Fruit fly (Drosophila melanogaster) whole organism, embryonic: ENCODE measurements around the gene amn.
A peak's percentile ranks its signal among the peaks of the same experiment; 100 is the strongest.

Experiments
- Ada2b ChIP-seq: fragments of 200-800 bp; sonication (Bioruptor generic); IDR thresholded peaks from 2 replicates; pipeline ENCODE4 v1.3.6; 2022; ENCODE audit warnings: missing biosample characterization, missing genetic modification characterization
- CG10462 ChIP-seq: fragments of 200-800 bp; sonication (Bioruptor generic); optimal IDR thresholded peaks from 2 replicates; lab custom pipeline; 2016; ENCODE audit warnings: missing biosample characterization, missing genetic modification characterization
- CG11560 ChIP-seq: fragments of 200-800 bp; sonication (Bioruptor generic); IDR thresholded peaks from 3 replicates; pipeline ENCODE4 v1.3.6; 2022; ENCODE audit warnings: missing biosample characterization, missing genetic modification characterization
- CG12155 ChIP-seq: fragments of 200-800 bp; sonication (Bioruptor generic); optimal IDR thresholded peaks from 3 replicates; lab custom pipeline; 2016; ENCODE audit warnings: missing biosample characterization, missing genetic modification characterization
- CG12299 ChIP-seq: fragments of 200-800 bp; sonication (Bioruptor generic); optimal IDR thresholded peaks from 2 replicates; lab custom pipeline; 2018; ENCODE audit warnings: missing biosample characterization, mild to moderate bottlenecking, missing genetic modification characterization
- CG1233 ChIP-seq: fragments of 200-800 bp; sonication (Bioruptor generic); optimal IDR thresholded peaks from 4 replicates; lab custom pipeline; 2018; ENCODE audit warnings: missing biosample characterization, mild to moderate bottlenecking, missing genetic modification characterization
- CG13287 ChIP-seq: fragments of 200-800 bp; sonication (Bioruptor generic); IDR thresholded peaks from 2 replicates; pipeline ENCODE4 v1.3.6; 2022; ENCODE audit warnings: missing biosample characterization, missing genetic modification characterization; ENCODE audit not compliant: partially characterized antibody
- CG16815 ChIP-seq: fragments of 200-800 bp; sonication (Bioruptor generic); optimal IDR thresholded peaks from 3 replicates; lab custom pipeline; 2017; ENCODE audit warnings: missing biosample characterization, mild to moderate bottlenecking, missing genetic modification characterization
- CG17359 ChIP-seq: fragments of 200-800 bp; sonication (Bioruptor generic); optimal IDR thresholded peaks from 3 replicates; lab custom pipeline; 2018; ENCODE audit warnings: missing biosample characterization, mild to moderate bottlenecking, missing genetic modification characterization, moderate library complexity
- CG2678 ChIP-seq: fragments of 200-800 bp; sonication (Bioruptor generic); optimal IDR thresholded peaks from 3 replicates; lab custom pipeline; 2019; ENCODE audit warnings: missing biosample characterization, mild to moderate bottlenecking, missing genetic modification characterization, moderate library complexity
- CG3281 ChIP-seq: fragments of 200-800 bp; sonication (Bioruptor generic); optimal IDR thresholded peaks from 3 replicates; lab custom pipeline; 2017; ENCODE audit warnings: missing biosample characterization, mild to moderate bottlenecking, missing genetic modification characterization
- CG3407 ChIP-seq: fragments of 200-800 bp; sonication (Bioruptor generic); optimal IDR thresholded peaks from 2 replicates; lab custom pipeline; 2018; ENCODE audit warnings: missing biosample characterization, mild to moderate bottlenecking, missing genetic modification characterization
- CG4424 ChIP-seq: fragments of 200-800 bp; sonication (Bioruptor generic); optimal IDR thresholded peaks from 3 replicates; lab custom pipeline; 2016; ENCODE audit warnings: missing biosample characterization, missing genetic modification characterization
- CG6813 ChIP-seq: fragments of 200-800 bp; sonication (Bioruptor generic); optimal IDR thresholded peaks from 2 replicates; lab custom pipeline; 2017; ENCODE audit warnings: missing biosample characterization, missing genetic modification characterization, mild to moderate bottlenecking, moderate library complexity, missing genetic modification reagents
- CG7745 ChIP-seq: fragments of 200-800 bp; sonication (Bioruptor generic); optimal IDR thresholded peaks from 2 replicates; lab custom pipeline; 2018; ENCODE audit warnings: missing biosample characterization, mild to moderate bottlenecking, missing genetic modification characterization, moderate library complexity
- CG7928 ChIP-seq: fragments of 200-800 bp; sonication (Bioruptor generic); optimal IDR thresholded peaks from 2 replicates; lab custom pipeline; 2017; ENCODE audit warnings: missing biosample characterization, mild to moderate bottlenecking, missing genetic modification characterization
- CG8478 ChIP-seq: fragments of >200 bp; optimal IDR thresholded peaks from 2 replicates; lab custom pipeline; 2018
- CG9932 ChIP-seq: fragments of 200-800 bp; sonication (Bioruptor generic); IDR thresholded peaks from 2 replicates; pipeline ENCODE4 v1.3.6; 2022; ENCODE audit warnings: missing biosample characterization, missing genetic modification characterization
- Dip2 ChIP-seq: fragments of 200-800 bp; sonication (Bioruptor generic); IDR thresholded peaks from 2 replicates; pipeline ENCODE4 v1.3.6; 2022; ENCODE audit warnings: missing biosample characterization, missing genetic modification characterization
- Eip74EF ChIP-seq, 2 experiments: fragments of 200-800 bp in 1 of 2; fragments of >200 bp in 1 of 2; sonication (Bioruptor generic) in 1 of 2; optimal IDR thresholded peaks; 2 replicates each; lab custom pipeline; 2017 to 2019; ENCODE audit warnings: missing biosample characterization in 2 of 2, missing genetic modification characterization in 2 of 2, mild to moderate bottlenecking in 1 of 2, moderate library complexity in 1 of 2
- Elba2 ChIP-seq: fragments of 200-800 bp; sonication (Bioruptor generic); optimal IDR thresholded peaks from 3 replicates; lab custom pipeline; 2016; ENCODE audit warnings: missing biosample characterization, missing genetic modification characterization
- Ets65A ChIP-seq: fragments of 200-800 bp; sonication (Bioruptor generic); peaks from one replicate; lab custom pipeline; 2016; ENCODE audit warnings: missing biosample characterization, missing genetic modification characterization
- HLH3B ChIP-seq: fragments of 200-800 bp; sonication (Bioruptor generic); IDR thresholded peaks from 2 replicates; pipeline ENCODE4 v1.3.6; 2022; ENCODE audit warnings: missing biosample characterization, missing genetic modification characterization
- HLH4C ChIP-seq: fragments of 200-800 bp; sonication (Bioruptor generic); IDR thresholded peaks from 3 replicates; pipeline ENCODE4 v1.3.6; 2022; ENCODE audit warnings: missing biosample characterization, missing genetic modification characterization; ENCODE audit not compliant: partially characterized antibody
- Hand ChIP-seq: fragments of 200-800 bp; sonication (Bioruptor generic); optimal IDR thresholded peaks from 2 replicates; lab custom pipeline; 2017; ENCODE audit warnings: mild to moderate bottlenecking, missing biosample characterization, missing genetic modification reagents, missing genetic modification characterization
- HmgD ChIP-seq: fragments of 200-800 bp; sonication (Bioruptor generic); optimal IDR thresholded peaks from 3 replicates; lab custom pipeline; 2016; ENCODE audit warnings: missing biosample characterization, missing genetic modification characterization
- Hr78 ChIP-seq, 2 experiments: fragments of 200-800 bp in 1 of 2; fragments of >200 bp in 1 of 2; sonication (Bioruptor generic) in 1 of 2; optimal IDR thresholded peaks; 2 replicates each; lab custom pipeline; 2017 to 2019; ENCODE audit warnings: missing biosample characterization in 2 of 2, missing genetic modification characterization in 2 of 2, mild to moderate bottlenecking in 1 of 2, moderate library complexity in 1 of 2
- Meics ChIP-seq: fragments of 200-800 bp; sonication (Bioruptor generic); optimal IDR thresholded peaks from 2 replicates; lab custom pipeline; 2017; ENCODE audit warnings: missing biosample characterization, mild to moderate bottlenecking, missing genetic modification characterization
- Taf1 ChIP-seq: fragments of 200-800 bp; sonication (Bioruptor generic); IDR thresholded peaks from 2 replicates; pipeline ENCODE4 v1.3.6; 2022; ENCODE audit warnings: missing biosample characterization, missing genetic modification characterization
- ash1 ChIP-seq: fragments of 200-800 bp; sonication (Bioruptor generic); optimal IDR thresholded peaks from 2 replicates; lab custom pipeline; 2018; ENCODE audit warnings: missing biosample characterization, mild to moderate bottlenecking, missing genetic modification characterization
- cg ChIP-seq: fragments of 200-800 bp; sonication (Bioruptor generic); optimal IDR thresholded peaks from 3 replicates; lab custom pipeline; 2019; ENCODE audit warnings: missing biosample characterization, mild to moderate bottlenecking, missing genetic modification characterization, moderate library complexity
- chn ChIP-seq: fragments of 200-800 bp; sonication (Bioruptor generic); optimal IDR thresholded peaks from 2 replicates; lab custom pipeline; 2016; ENCODE audit warnings: missing biosample characterization, missing genetic modification characterization
- da ChIP-seq: fragments of 200-800 bp; sonication (Bioruptor generic); optimal IDR thresholded peaks from 2 replicates; lab custom pipeline; 2016; ENCODE audit warnings: missing biosample characterization, missing genetic modification characterization
- esg ChIP-seq: fragments of 200-800 bp; sonication (Bioruptor generic); conservative IDR thresholded peaks from 2 replicates; pipeline ENCODE4 v1.3.6; 2022; ENCODE audit warnings: missing biosample characterization, missing genetic modification characterization
- gfzf ChIP-seq: fragments of 200-800 bp; sonication (Bioruptor generic); optimal IDR thresholded peaks from 2 replicates; lab custom pipeline; 2016; ENCODE audit warnings: missing biosample characterization, mild to moderate bottlenecking, missing genetic modification characterization, moderate library complexity
- grau ChIP-seq: fragments of 200-800 bp; optimal IDR thresholded peaks from 3 replicates; lab custom pipeline; 2019; ENCODE audit warnings: missing biosample characterization, mild to moderate bottlenecking, missing genetic modification characterization, moderate library complexity
- hkb ChIP-seq, 2 experiments: fragments of 200-800 bp in 1 of 2; fragments of >200 bp in 1 of 2; sonication (Bioruptor generic) in 1 of 2; IDR thresholded peaks in 1 of 2; optimal IDR thresholded peaks in 1 of 2; 2 replicates each; pipeline versions ENCODE4 v1.3.6 to Lab custom; 2017 to 2022; ENCODE audit warnings: missing biosample characterization in 1 of 2, missing genetic modification characterization in 1 of 2
- hth ChIP-seq: fragments of >200 bp; optimal IDR thresholded peaks from 2 replicates; lab custom pipeline; 2017; ENCODE audit warnings: inconsistent platforms
- jumu ChIP-seq: fragments of 200-800 bp; sonication (Bioruptor generic); optimal IDR thresholded peaks from 3 replicates; lab custom pipeline; 2016; ENCODE audit warnings: missing biosample characterization, missing genetic modification characterization
- kay ChIP-seq: fragments of 200-800 bp; sonication (Bioruptor generic); optimal IDR thresholded peaks from 2 replicates; lab custom pipeline; 2016; ENCODE audit warnings: missing biosample characterization, missing genetic modification characterization
- lbe ChIP-seq: fragments of 200-800 bp; sonication (Bioruptor generic); optimal IDR thresholded peaks from 2 replicates; lab custom pipeline; 2016; ENCODE audit warnings: missing biosample characterization, mild to moderate bottlenecking, missing genetic modification characterization
- mam ChIP-seq: fragments of 200-800 bp; sonication (Bioruptor generic); optimal IDR thresholded peaks from 3 replicates; lab custom pipeline; 2016; ENCODE audit warnings: missing biosample characterization, missing genetic modification characterization
- oc ChIP-seq: fragments of 200-800 bp; sonication (Bioruptor generic); optimal IDR thresholded peaks from 2 replicates; lab custom pipeline; 2018; ENCODE audit warnings: missing biosample characterization, mild to moderate bottlenecking, missing genetic modification characterization, moderate library complexity
- onecut ChIP-seq: fragments of 200-800 bp; sonication (Bioruptor generic); IDR thresholded peaks from 2 replicates; pipeline ENCODE4 v1.3.6; 2022; ENCODE audit warnings: missing biosample characterization, missing genetic modification characterization
- pum ChIP-seq: fragments of 200-800 bp; sonication (Bioruptor generic); optimal IDR thresholded peaks from 2 replicates; lab custom pipeline; 2016; ENCODE audit warnings: missing biosample characterization, missing genetic modification characterization
- sens ChIP-seq: fragments of 200-800 bp; sonication (Bioruptor generic); peaks from one replicate; lab custom pipeline; 2016; ENCODE audit warnings: missing biosample characterization, missing genetic modification characterization
- seq ChIP-seq: fragments of 200-800 bp; sonication (Bioruptor generic); IDR thresholded peaks from 2 replicates; pipeline ENCODE4 v1.3.6; 2022; ENCODE audit warnings: missing biosample characterization, missing genetic modification characterization
- stwl ChIP-seq: fragments of 200-800 bp; sonication (Bioruptor generic); optimal IDR thresholded peaks from 3 replicates; lab custom pipeline; 2018; ENCODE audit warnings: missing biosample characterization, mild to moderate bottlenecking, missing genetic modification characterization, moderate library complexity
- tna ChIP-seq: fragments of 200-800 bp; sonication (Bioruptor generic); IDR thresholded peaks from 2 replicates; pipeline ENCODE4 v1.3.6; 2022; ENCODE audit warnings: missing biosample characterization, missing genetic modification characterization; ENCODE audit not compliant: partially characterized antibody
- ttk ChIP-seq: fragments of 200-800 bp; sonication (Bioruptor generic); IDR thresholded peaks from 2 replicates; pipeline ENCODE4 v2.1.2; 2022; ENCODE audit warnings: missing biosample characterization, missing genetic modification characterization

The amn gene

DNA sequence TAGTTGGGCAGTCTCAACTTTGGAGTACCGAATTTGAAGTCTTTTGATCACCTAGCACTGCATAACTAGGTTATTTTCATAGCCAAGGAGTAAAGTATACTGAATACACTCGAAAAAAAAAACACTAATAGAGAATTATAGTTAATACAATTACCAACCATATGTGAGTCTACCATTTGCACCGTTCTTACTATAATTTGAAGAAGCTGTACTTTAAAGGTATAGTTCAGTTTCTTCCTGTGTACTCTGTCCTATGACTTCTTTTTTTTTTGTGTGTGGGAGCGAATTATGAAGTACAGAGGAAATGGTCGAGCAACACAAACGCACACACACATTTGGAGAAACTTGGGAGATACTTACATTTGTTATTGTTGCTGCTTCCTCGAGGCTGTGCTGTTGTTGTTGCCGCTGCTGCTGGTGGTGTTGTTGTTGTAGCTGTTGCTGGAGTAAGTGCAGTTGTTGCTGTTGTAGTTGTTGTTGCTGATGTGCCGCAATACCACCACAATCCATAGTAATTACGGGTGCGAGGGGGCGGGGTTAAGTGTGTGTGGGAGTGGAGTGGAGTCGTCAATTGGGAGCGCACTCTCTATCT is 39.3 kb downstream of the amn start (continued):
- TF ChIP-seq grau (peak; percentile 73), seq (GFP tag; lab: Robert Waterston, UW) (peak; percentile 63; the same call in 1 of the 2 replicates), cg (GFP tag; lab: Kevin White, UChicago) (peak; percentile 76), pum (peak; percentile 93), CG12299 (peak; percentile 72), CG1233 (GFP tag; lab: Kevin White, UChicago) (peak; percentile 86), CG10462 (GFP tag; lab: Kevin White, UChicago) (peak; percentile 90), HLH3B (GFP tag; lab: Robert Waterston, UW) (peak; percentile 86), Ada2b (GFP tag; lab: Robert Waterston, UW) (peak; percentile 86), kay (GFP tag; lab: Kevin White, UChicago) (peak; percentile 80), da (peak; percentile 84), hth (lab: Kevin White, UChicago) (no peak), tna (GFP tag; lab: Robert Waterston, UW) (no peak), CG2678 (tag; lab: Kevin White, UChicago) (peak; percentile 90), Hand (GFP tag; lab: Kevin White, UChicago) (no peak), CG9932 (GFP tag; lab: Robert Waterston, UW) (peak; percentile 50), ttk (GFP tag; lab: Robert Waterston, UW) (peak; percentile 87), ash1 (no peak), CG8478 (lab: Kevin White, UChicago) (no peak), onecut (GFP tag; lab: Robert Waterston, UW) (peak; percentile 85), CG7928 (GFP tag; lab: Kevin White, UChicago) (peak; percentile 33), CG12155 (GFP tag; lab: Kevin White, UChicago) (peak; percentile 88), Hr78 (GFP tag; optimal IDR thresholded peaks at IDR 0.05; lab: Kevin White, UChicago) (peak in 1 of 2 experiments; percentile 74), CG7745 (peak; percentile 58), esg (GFP tag; lab: Robert Waterston, UW) (peak; percentile 83), gfzf (GFP tag; lab: Kevin White, UChicago) (no peak), HmgD (GFP tag; lab: Kevin White, UChicago) (peak; percentile 64), hkb (optimal IDR thresholded peaks at IDR 0.05; lab: Kevin White, UChicago) (no peak), hkb (GFP tag; IDR thresholded peaks at IDR 0.05; lab: Robert Waterston, UW) (peak; percentile 86), CG11560 (tag; lab: Robert Waterston, UW) (no peak), mam (GFP tag; lab: Kevin White, UChicago) (peak; percentile 83), oc (peak; percentile 95), stwl (tag; lab: Kevin White, UChicago) (peak; percentile 62), CG6813 (GFP tag; lab: Kevin White, UChicago) (peak; percentile 89), Eip74EF (GFP tag; optimal IDR thresholded peaks at IDR 0.05; lab: Kevin White, UChicago) (peak in 1 of 2 experiments; percentile 85), Elba2 (GFP tag; lab: Kevin White, UChicago) (peak; percentile 82), Taf1 (GFP tag; lab: Robert Waterston, UW) (no peak), CG4424 (GFP tag; lab: Kevin White, UChicago) (peak; percentile 94), chn (peak; percentile 95), HLH4C (GFP tag; lab: Robert Waterston, UW) (no peak), CG13287 (GFP tag; lab: Robert Waterston, UW) (no peak), Meics (peak; percentile 78), jumu (GFP tag; lab: Kevin White, UChicago) (peak; percentile 90), CG16815 (GFP tag; lab: Kevin White, UChicago) (peak; percentile 91), Dip2 (GFP tag; lab: Robert Waterston, UW) (no peak), lbe (GFP tag; lab: Kevin White, UChicago) (peak; percentile 44), CG3407 (GFP tag; lab: Kevin White, UChicago) (peak; percentile 89), CG3281 (peak; percentile 63), sens (peak; percentile 99), Ets65A (GFP tag; lab: Kevin White, UChicago) (peak; percentile 96), CG17359 (tag; lab: Kevin White, UChicago) (peak; percentile 95)
